Fruit fly (Drosophila melanogaster) whole organism, adult: Measurements from ENCODE around the gene Hip1.

Source experiments
- CG11617 ChIP-seq: fragments of 200-800 bp; sonication (Bioruptor generic); optimal IDR thresholded peaks from 2 replicates; lab custom pipeline; 2017; ENCODE audit warnings: mild to moderate bottlenecking, missing biosample characterization, missing genetic modification reagents, missing genetic modification characterization
- CG12768 ChIP-seq: fragments of 200-800 bp; sonication (Bioruptor generic); optimal IDR thresholded peaks from 2 replicates; lab custom pipeline; 2017; ENCODE audit warnings: missing biosample characterization, missing genetic modification characterization, mild to moderate bottlenecking, moderate library complexity, missing genetic modification reagents
- CG14711 ChIP-seq: fragments of 200-800 bp; sonication (Bioruptor generic); optimal IDR thresholded peaks from 2 replicates; lab custom pipeline; 2018; ENCODE audit warnings: missing biosample characterization, mild to moderate bottlenecking, missing genetic modification characterization, moderate library complexity
- CG1620 ChIP-seq: fragments of 200-800 bp; sonication (Bioruptor generic); optimal IDR thresholded peaks from 2 replicates; lab custom pipeline; 2016; ENCODE audit warnings: missing biosample characterization, missing genetic modification characterization
- CG33017 ChIP-seq: fragments of 200-800 bp; sonication (Bioruptor generic); optimal IDR thresholded peaks from 2 replicates; lab custom pipeline; 2018; ENCODE audit warnings: missing biosample characterization, mild to moderate bottlenecking, missing genetic modification characterization, moderate library complexity
- CG5204 ChIP-seq: fragments of 200-800 bp; sonication (Bioruptor generic); optimal IDR thresholded peaks from 2 replicates; lab custom pipeline; 2016; ENCODE audit warnings: missing biosample characterization, missing genetic modification characterization
- CG7045 ChIP-seq: fragments of 200-800 bp; sonication (Bioruptor generic); optimal IDR thresholded peaks from 2 replicates; lab custom pipeline; 2017; ENCODE audit warnings: missing biosample characterization, mild to moderate bottlenecking, missing genetic modification characterization
- CG7101 ChIP-seq: fragments of 200-800 bp; sonication (Bioruptor generic); optimal IDR thresholded peaks from 2 replicates; lab custom pipeline; 2018; ENCODE audit warnings: missing biosample characterization, mild to moderate bottlenecking, missing genetic modification characterization, moderate library complexity
- Clk ChIP-seq: fragments of 200-800 bp; sonication (Bioruptor generic); optimal IDR thresholded peaks from 2 replicates; lab custom pipeline; 2017; ENCODE audit warnings: missing biosample characterization, missing genetic modification characterization
- Crg-1 ChIP-seq: fragments of 200-800 bp; sonication (Bioruptor generic); optimal IDR thresholded peaks from 2 replicates; lab custom pipeline; 2016; ENCODE audit warnings: missing biosample characterization, missing genetic modification characterization
- Hr96 ChIP-seq: fragments of 200-800 bp; sonication (Bioruptor generic); optimal IDR thresholded peaks from 2 replicates; lab custom pipeline; 2016; ENCODE audit warnings: missing biosample characterization, missing genetic modification characterization
- Mnt ChIP-seq: fragments of 200-800 bp; sonication (Bioruptor generic); optimal IDR thresholded peaks from 2 replicates; lab custom pipeline; 2016; ENCODE audit warnings: missing biosample characterization, mild to moderate bottlenecking, missing genetic modification characterization
- bab1 ChIP-seq: fragments of 200-800 bp; sonication (Bioruptor generic); optimal IDR thresholded peaks from 3 replicates; lab custom pipeline; 2019; ENCODE audit warnings: missing biosample characterization, mild to moderate bottlenecking, missing genetic modification characterization, moderate library complexity
- cic ChIP-seq: fragments of 200-800 bp; sonication (Bioruptor generic); optimal IDR thresholded peaks from 2 replicates; lab custom pipeline; 2017; ENCODE audit warnings: missing biosample characterization, mild to moderate bottlenecking, missing genetic modification characterization, moderate library complexity
- cnc ChIP-seq, 2 experiments: fragments of >200 bp; optimal IDR thresholded peaks; 2 replicates each; lab custom pipeline; 2017
- kay ChIP-seq: fragments of 200-800 bp; sonication (Bioruptor generic); peaks from one replicate; lab custom pipeline; 2016; ENCODE audit warnings: missing biosample characterization, missing genetic modification characterization, borderline replicate concordance
- ovo ChIP-seq: fragments of 200-800 bp; sonication (Bioruptor generic); optimal IDR thresholded peaks from 2 replicates; lab custom pipeline; 2016; ENCODE audit warnings: missing biosample characterization, missing genetic modification characterization
- pad ChIP-seq: fragments of 200-800 bp; sonication (Bioruptor generic); optimal IDR thresholded peaks from 3 replicates; lab custom pipeline; 2017; ENCODE audit warnings: missing biosample characterization, missing genetic modification characterization, mild to moderate bottlenecking, moderate library complexity, missing genetic modification reagents
- tj ChIP-seq: fragments of 200-800 bp; sonication (Bioruptor generic); optimal IDR thresholded peaks from 3 replicates; lab custom pipeline; 2017; ENCODE audit warnings: missing biosample characterization, mild to moderate bottlenecking, missing genetic modification characterization, moderate library complexity
- toe ChIP-seq: fragments of 200-800 bp; sonication (Bioruptor generic); optimal IDR thresholded peaks from 2 replicates; lab custom pipeline; 2016; ENCODE audit warnings: missing biosample characterization, missing genetic modification characterization

Hip1 gene

DNA sequence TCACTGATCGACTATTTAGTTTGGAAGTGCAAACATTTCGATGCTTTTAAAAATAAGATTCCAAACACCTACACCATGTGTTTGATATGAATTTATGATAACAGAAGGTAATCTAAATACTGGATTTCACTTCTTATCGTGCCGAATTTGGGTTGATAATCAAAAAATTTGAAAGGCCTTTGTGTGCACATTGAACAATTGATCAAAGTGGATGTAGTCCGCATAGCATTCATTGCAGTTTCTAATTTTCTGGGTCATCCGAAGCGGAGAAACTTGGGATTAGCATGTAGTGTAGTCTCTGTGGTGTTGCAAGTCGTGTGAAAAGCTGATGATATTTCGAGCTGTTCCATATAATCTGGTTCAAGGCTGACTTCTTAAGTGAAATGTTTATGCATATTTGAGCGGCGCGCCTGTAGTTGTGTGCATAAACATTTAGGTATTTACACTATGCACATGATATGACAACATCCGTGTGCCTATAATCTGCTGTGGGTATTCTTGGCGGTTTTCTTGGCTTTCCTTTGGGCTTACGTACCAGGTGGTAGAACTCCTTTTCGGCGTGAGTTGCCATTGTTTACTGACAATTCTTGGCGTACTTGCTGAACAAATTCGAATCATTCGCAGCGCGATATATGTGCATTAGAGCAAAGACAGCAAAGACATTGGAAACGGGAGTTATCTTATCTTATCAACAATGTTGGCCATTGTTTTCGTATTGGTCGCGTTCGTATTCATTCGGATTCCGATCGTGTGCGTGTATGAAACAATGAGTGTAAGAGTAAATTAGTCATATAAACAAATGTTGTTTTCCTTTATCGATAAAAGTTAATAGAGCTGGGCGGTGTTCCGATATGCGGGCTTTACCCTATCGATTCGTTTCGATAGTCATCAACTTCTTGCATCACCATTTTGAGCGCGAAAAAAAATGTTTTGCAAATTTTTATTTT is at the start of gene Hip1:
Gene Hip1, minus strand, starts transcription at position 834 of the 947 bp plus-strand sequence.
- TF ChIP-seq bab1 (GFP tag; lab: Kevin White, UChicago) = peak; percentile 43
- TF ChIP-seq kay (GFP tag; lab: Kevin White, UChicago) = peak; percentile 99
- peak; percentile 54 for TF ChIP-seq Mnt (GFP tag; lab: Kevin White, UChicago)
- TF ChIP-seq CG33017 (tag; lab: Kevin White, UChicago) = peak; percentile 20
- no peak for TF ChIP-seq CG14711 (tag; lab: Kevin White, UChicago)
- peak; percentile 27 for TF ChIP-seq toe (GFP tag; lab: Kevin White, UChicago)
- TF ChIP-seq Crg-1 = no peak
- peak; percentile 76 for TF ChIP-seq cic
- peak; percentile 17 for TF ChIP-seq CG12768 (GFP tag; lab: Kevin White, UChicago)
- no peak for TF ChIP-seq CG5204 (GFP tag; lab: Kevin White, UChicago)

DNA sequence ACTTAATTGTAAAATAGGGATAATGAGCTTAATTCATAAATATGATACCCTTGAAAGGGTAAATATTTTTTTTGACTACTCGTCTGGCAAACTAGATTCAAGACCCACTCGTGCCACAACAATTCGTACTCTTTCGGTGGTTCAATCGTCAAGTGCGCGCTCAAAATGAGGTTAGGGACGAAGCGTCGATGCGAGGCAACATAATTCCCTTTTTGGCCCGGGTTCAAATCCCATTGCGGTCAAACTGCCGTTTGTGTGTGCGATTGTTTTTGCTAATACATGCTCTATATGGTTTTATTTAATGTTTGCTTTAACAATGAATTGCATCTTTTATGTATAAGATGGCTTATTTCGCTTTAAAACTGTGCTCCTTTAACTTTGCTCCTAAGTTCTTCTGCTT is 42.4 kb upstream of the Hip1 start:
- TF ChIP-seq CG1620 (GFP tag; lab: Kevin White, UChicago) (no peak), CG33017 (tag; lab: Kevin White, UChicago) (no peak), CG5204 (GFP tag; lab: Kevin White, UChicago) (no peak), bab1 (GFP tag; lab: Kevin White, UChicago) (peak; percentile 26)

DNA sequence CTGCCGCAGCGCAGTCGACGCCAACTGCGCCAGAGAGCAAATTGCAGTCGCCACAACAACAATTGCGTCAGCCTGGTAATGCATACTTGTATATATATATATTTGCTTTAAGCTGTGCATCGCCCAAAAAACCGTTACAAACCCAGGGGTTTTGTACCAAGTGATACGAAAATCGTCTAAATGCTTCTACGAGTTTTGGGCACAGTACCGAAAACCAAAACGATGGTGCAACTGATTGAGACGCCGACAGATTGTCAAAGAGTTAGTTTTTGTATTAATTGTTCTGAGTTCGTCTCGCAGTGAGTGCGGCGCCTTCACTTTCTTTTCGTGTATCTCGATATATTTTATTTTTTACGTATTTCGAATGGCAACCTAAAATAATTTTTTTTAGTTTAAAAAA is 41.4 kb upstream of the Hip1 start:
- TF ChIP-seq Hr96 (GFP tag; lab: Kevin White, UChicago) (no peak), kay (GFP tag; lab: Kevin White, UChicago) (no peak), Clk (GFP tag; lab: Kevin White, UChicago) (no peak), CG7045 (GFP tag; lab: Kevin White, UChicago) (no peak), bab1 (GFP tag; lab: Kevin White, UChicago) (peak; percentile 44), pad (peak; percentile 79), toe (GFP tag; lab: Kevin White, UChicago) (no peak), Crg-1 (no peak), CG7101 (tag; lab: Kevin White, UChicago) (no peak)

DNA sequence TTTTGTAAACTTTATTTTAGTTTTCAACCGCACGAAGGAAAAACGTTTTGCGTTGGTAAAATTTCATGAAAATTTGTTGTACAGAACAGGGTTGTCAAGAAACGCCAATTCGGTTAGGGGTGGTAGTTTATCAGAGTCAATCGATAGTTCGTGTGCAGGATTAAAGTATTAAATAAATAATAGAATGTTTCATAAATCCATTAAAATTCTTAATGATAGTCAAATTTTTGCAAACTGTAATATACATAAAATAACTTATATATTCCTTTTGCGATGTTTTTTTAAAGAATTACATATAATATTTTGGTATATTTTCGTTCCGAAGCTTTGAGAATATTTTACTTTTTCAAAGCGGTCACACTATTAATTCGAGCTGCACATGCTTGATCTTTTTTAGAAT is 40.5 kb upstream of the Hip1 start, which contains the start of the genes Sf3a2 and CG42588:
Gene Sf3a2, minus strand, starts transcription at position 113 of the 400 bp plus-strand sequence.
Gene CG42588, plus strand, starts transcription at position 348 of the 400 bp plus-strand sequence.
- TF ChIP-seq CG33017 (tag; lab: Kevin White, UChicago) (no peak), tj (peak; percentile 32), toe (GFP tag; lab: Kevin White, UChicago) (peak; percentile 65), CG7101 (tag; lab: Kevin White, UChicago) (peak; percentile 52), CG11617 (GFP tag; lab: Kevin White, UChicago) (peak; percentile 48), CG1620 (GFP tag; lab: Kevin White, UChicago) (peak; percentile 66), pad (peak; percentile 25), CG14711 (tag; lab: Kevin White, UChicago) (peak; percentile 98), CG7045 (GFP tag; lab: Kevin White, UChicago) (no peak), CG5204 (GFP tag; lab: Kevin White, UChicago) (no peak), ovo (peak; percentile 17), Hr96 (GFP tag; lab: Kevin White, UChicago) (no peak), Mnt (GFP tag; lab: Kevin White, UChicago) (peak; percentile 75), bab1 (GFP tag; lab: Kevin White, UChicago) (peak; percentile 78)

DNA sequence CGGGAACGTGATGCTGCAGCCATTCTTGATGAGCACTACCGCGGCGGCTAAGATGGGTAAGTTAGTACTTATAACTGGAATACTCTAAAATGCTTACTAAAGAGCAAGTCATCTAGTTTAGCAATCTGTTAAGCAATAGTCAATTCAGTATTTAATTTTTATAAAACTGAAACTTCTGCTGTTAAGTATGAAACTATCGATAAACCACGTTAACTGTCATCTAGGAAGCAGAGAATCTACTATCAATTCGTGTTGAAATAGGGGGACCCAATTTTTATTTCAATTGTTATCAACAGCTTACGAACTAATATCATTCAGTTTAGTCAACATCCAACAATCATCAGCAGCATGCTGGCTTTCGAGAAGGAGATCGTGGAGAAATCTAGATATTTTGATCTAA is 35.0 kb upstream of the Hip1 start, which contains the start of gene CG32110:
Gene CG32110, plus strand, starts transcription at position 301 of the 400 bp plus-strand sequence.
- no peak for TF ChIP-seq bab1 (GFP tag; lab: Kevin White, UChicago)
- TF ChIP-seq tj = no peak
- TF ChIP-seq CG1620 (GFP tag; lab: Kevin White, UChicago) = no peak
- no peak for TF ChIP-seq CG33017 (tag; lab: Kevin White, UChicago)
- no peak for TF ChIP-seq Mnt (GFP tag; lab: Kevin White, UChicago)
- no peak for TF ChIP-seq Hr96 (GFP tag; lab: Kevin White, UChicago)
- TF ChIP-seq CG11617 (GFP tag; lab: Kevin White, UChicago) = no peak
- TF ChIP-seq cic = no peak
- TF ChIP-seq CG14711 (tag; lab: Kevin White, UChicago) = no peak
- TF ChIP-seq CG7045 (GFP tag; lab: Kevin White, UChicago) = no peak
- no peak for TF ChIP-seq pad
- TF ChIP-seq CG12768 (GFP tag; lab: Kevin White, UChicago) = no peak

- peak; percentile 66 for TF ChIP-seq Mnt (GFP tag; lab: Kevin White, UChicago)
- peak; percentile 22 for TF ChIP-seq pad
- TF ChIP-seq bab1 (GFP tag; lab: Kevin White, UChicago) = peak; percentile 41
- no peak for TF ChIP-seq toe (GFP tag; lab: Kevin White, UChicago)
- TF ChIP-seq Hr96 (GFP tag; lab: Kevin White, UChicago) = no peak
- peak; percentile 77 for TF ChIP-seq tj
- peak; percentile 69 for TF ChIP-seq CG11617 (GFP tag; lab: Kevin White, UChicago)
- TF ChIP-seq CG5204 (GFP tag; lab: Kevin White, UChicago) = no peak
- peak; percentile 75 for TF ChIP-seq CG33017 (tag; lab: Kevin White, UChicago)
- no peak for TF ChIP-seq CG1620 (GFP tag; lab: Kevin White, UChicago)
- TF ChIP-seq cnc (optimal IDR thresholded peaks at IDR 0.05; lab: Kevin White, UChicago) = no peak
- TF ChIP-seq CG14711 (tag; lab: Kevin White, UChicago) = peak; percentile 98
- no peak for TF ChIP-seq ovo
- TF ChIP-seq Crg-1 = no peak
- peak; percentile 68 for TF ChIP-seq CG7101 (tag; lab: Kevin White, UChicago)
- peak; percentile 46 for TF ChIP-seq CG7045 (GFP tag; lab: Kevin White, UChicago)
- TF ChIP-seq Clk (GFP tag; lab: Kevin White, UChicago) = no peak
- peak; percentile 42 for TF ChIP-seq CG12768 (GFP tag; lab: Kevin White, UChicago)
- peak; percentile 86 for TF ChIP-seq cic
Observed at dm6 chr3L:12806290-12806743, 32.9 kb upstream of the Hip1 start.
